Fruit fly (Drosophila melanogaster) whole organism, embryonic: ENCODE measurements around the gene rogdi.
A peak's percentile ranks its signal among the peaks of the same experiment; 100 is the strongest.

Source experiments
- B-H1 ChIP-seq: fragments of 200-800 bp; sonication (Bioruptor generic); IDR thresholded peaks from 3 replicates; pipeline ENCODE4 v1.3.6; 2022; ENCODE audit warnings: missing biosample characterization, missing genetic modification characterization
- Bdp1 ChIP-seq: fragments of 200-800 bp; sonication (Bioruptor generic); optimal IDR thresholded peaks from 3 replicates; lab custom pipeline; 2016; ENCODE audit warnings: missing biosample characterization, missing genetic modification characterization
- C15 ChIP-seq: fragments of 200-800 bp; sonication (Bioruptor generic); IDR thresholded peaks from 3 replicates; pipeline ENCODE4 v1.3.6; 2022; ENCODE audit warnings: missing biosample characterization, missing genetic modification characterization
- CG11723 ChIP-seq: fragments of 200-800 bp; sonication (Bioruptor generic); optimal IDR thresholded peaks from 2 replicates; lab custom pipeline; 2017; ENCODE audit warnings: missing biosample characterization, mild to moderate bottlenecking, missing genetic modification characterization
- CG12299 ChIP-seq: fragments of 200-800 bp; sonication (Bioruptor generic); optimal IDR thresholded peaks from 2 replicates; lab custom pipeline; 2018; ENCODE audit warnings: missing biosample characterization, mild to moderate bottlenecking, missing genetic modification characterization
- CG14667 ChIP-seq: fragments of 200-800 bp; sonication (Bioruptor generic); IDR thresholded peaks from 2 replicates; pipeline ENCODE4 v1.3.6; 2022; ENCODE audit warnings: missing biosample characterization, missing genetic modification characterization
- CG14965 ChIP-seq: fragments of 200-800 bp; sonication (Bioruptor generic); optimal IDR thresholded peaks from 2 replicates; lab custom pipeline; 2016; ENCODE audit warnings: missing biosample characterization, missing genetic modification characterization, borderline replicate concordance
- CG15073 ChIP-seq: fragments of 200-800 bp; sonication (Bioruptor generic); optimal IDR thresholded peaks from 2 replicates; lab custom pipeline; 2016; ENCODE audit warnings: missing biosample characterization, missing genetic modification characterization
- CG15479 ChIP-seq: fragments of 200-800 bp; sonication (Bioruptor generic); optimal IDR thresholded peaks from 3 replicates; lab custom pipeline; 2019; ENCODE audit warnings: missing biosample characterization, mild to moderate bottlenecking, missing genetic modification characterization, moderate library complexity
- CG1603 ChIP-seq: fragments of 200-800 bp; sonication (Bioruptor generic); optimal IDR thresholded peaks from 2 replicates; lab custom pipeline; 2019; ENCODE audit warnings: missing biosample characterization, mild to moderate bottlenecking, missing genetic modification characterization, moderate library complexity
- CG17186 ChIP-seq: fragments of 200-800 bp; sonication (Bioruptor generic); optimal IDR thresholded peaks from 3 replicates; lab custom pipeline; 2017; ENCODE audit warnings: missing biosample characterization, missing genetic modification reagents, missing genetic modification characterization
- CG18011 ChIP-seq: fragments of 200-800 bp; sonication (Bioruptor generic); optimal IDR thresholded peaks from 2 replicates; lab custom pipeline; 2017; ENCODE audit warnings: missing biosample characterization, missing genetic modification characterization, mild to moderate bottlenecking, moderate library complexity, missing genotype
- CG2120 ChIP-seq: fragments of 200-800 bp; sonication (Bioruptor generic); optimal IDR thresholded peaks from 3 replicates; lab custom pipeline; 2016; ENCODE audit warnings: missing biosample characterization, missing genetic modification characterization
- CG31388 ChIP-seq: fragments of 200-800 bp; sonication (Bioruptor generic); optimal IDR thresholded peaks from 2 replicates; lab custom pipeline; 2016; ENCODE audit warnings: missing biosample characterization, missing genetic modification characterization
- CG33213 ChIP-seq: fragments of 200-800 bp; sonication (Bioruptor generic); optimal IDR thresholded peaks from 3 replicates; lab custom pipeline; 2016; ENCODE audit warnings: missing biosample characterization, missing genetic modification characterization
- CG3407 ChIP-seq: fragments of 200-800 bp; sonication (Bioruptor generic); optimal IDR thresholded peaks from 2 replicates; lab custom pipeline; 2018; ENCODE audit warnings: missing biosample characterization, mild to moderate bottlenecking, missing genetic modification characterization
- CG3726 ChIP-seq: fragments of 200-800 bp; sonication (Bioruptor generic); IDR thresholded peaks from 3 replicates; pipeline ENCODE4, ENCODE4 v1.3.6; 2022; ENCODE audit warnings: missing biosample characterization, missing genetic modification characterization
- CG4820 ChIP-seq: fragments of 200-800 bp; sonication (Bioruptor generic); optimal IDR thresholded peaks from 3 replicates; lab custom pipeline; 2016; ENCODE audit warnings: missing biosample characterization, missing genetic modification characterization
- CG6765 ChIP-seq: fragments of 200-800 bp; sonication (Bioruptor generic); optimal IDR thresholded peaks from 3 replicates; lab custom pipeline; 2017; ENCODE audit warnings: missing biosample characterization, mild to moderate bottlenecking, missing genetic modification characterization
- CG7839 ChIP-seq: fragments of 200-800 bp; sonication (Bioruptor generic); optimal IDR thresholded peaks from 3 replicates; lab custom pipeline; 2018; ENCODE audit warnings: missing biosample characterization, mild to moderate bottlenecking, missing genetic modification characterization, moderate library complexity
- CG9437 ChIP-seq: fragments of 200-800 bp; sonication (Bioruptor generic); optimal IDR thresholded peaks from 2 replicates; lab custom pipeline; 2018; ENCODE audit warnings: missing biosample characterization, mild to moderate bottlenecking, missing genetic modification characterization
- CG9932 ChIP-seq: fragments of 200-800 bp; sonication (Bioruptor generic); IDR thresholded peaks from 2 replicates; pipeline ENCODE4 v1.3.6; 2022; ENCODE audit warnings: missing biosample characterization, missing genetic modification characterization
- D19A ChIP-seq: fragments of 200-800 bp; optimal IDR thresholded peaks from 3 replicates; lab custom pipeline; 2019; ENCODE audit warnings: missing biosample characterization, mild to moderate bottlenecking, missing genetic modification characterization, moderate library complexity
- ERR ChIP-seq: fragments of 200-800 bp; sonication (Bioruptor generic); optimal IDR thresholded peaks from 2 replicates; lab custom pipeline; 2016; ENCODE audit warnings: missing biosample characterization, missing genetic modification characterization
- GATAe ChIP-seq: fragments of 200-800 bp; sonication (Bioruptor generic); conservative IDR thresholded peaks from 2 replicates; pipeline ENCODE4 v1.3.6; 2022; ENCODE audit warnings: missing biosample characterization, missing genetic modification characterization
- HLH54F ChIP-seq: fragments of 200-800 bp; sonication (Bioruptor generic); optimal IDR thresholded peaks from 3 replicates; lab custom pipeline; 2016; ENCODE audit warnings: missing biosample characterization, missing genetic modification characterization
- HLHmδ ChIP-seq: fragments of 200-800 bp; sonication (Bioruptor generic); optimal IDR thresholded peaks from 2 replicates; lab custom pipeline; 2018; ENCODE audit warnings: missing biosample characterization, mild to moderate bottlenecking, missing genetic modification characterization, moderate library complexity
- Hr39 ChIP-seq: fragments of >200 bp; optimal IDR thresholded peaks from 2 replicates; lab custom pipeline; 2017
- Med ChIP-seq: fragments of 200-800 bp; sonication (Bioruptor generic); peaks from one replicate; lab custom pipeline; 2016; ENCODE audit warnings: missing biosample characterization, missing genetic modification characterization, mild to moderate bottlenecking, inconsistent platforms, moderate library complexity
- Nf-YB ChIP-seq: fragments of 200-800 bp; sonication (Bioruptor generic); optimal IDR thresholded peaks from 3 replicates; lab custom pipeline; 2019; ENCODE audit warnings: missing biosample characterization, mild to moderate bottlenecking, missing genetic modification characterization, moderate library complexity
- Rfx ChIP-seq: fragments of 200-800 bp; sonication (Bioruptor generic); IDR thresholded peaks from 2 replicates; pipeline ENCODE4 v1.3.6; 2022; ENCODE audit warnings: missing biosample characterization, missing genetic modification characterization
- Sox100B ChIP-seq: fragments of 200-800 bp; sonication (Bioruptor generic); optimal IDR thresholded peaks from 3 replicates; lab custom pipeline; 2018; ENCODE audit warnings: missing biosample characterization, mild to moderate bottlenecking, missing genetic modification characterization
- abd-A ChIP-seq: fragments of 200-800 bp; sonication (Bioruptor generic); optimal IDR thresholded peaks from 3 replicates; lab custom pipeline; 2019; ENCODE audit warnings: missing biosample characterization, mild to moderate bottlenecking, missing genetic modification characterization, moderate library complexity
- chif ChIP-seq, 2 experiments: fragments of 200-800 bp; sonication (Bioruptor generic); optimal IDR thresholded peaks; 3 replicates each; lab custom pipeline; 2016; ENCODE audit warnings: missing biosample characterization in 2 of 2, missing genetic modification characterization in 2 of 2
- chm ChIP-seq: fragments of 200-800 bp; sonication (Bioruptor generic); IDR thresholded peaks from 2 replicates; pipeline ENCODE4 v1.3.6; 2022; ENCODE audit warnings: missing biosample characterization, missing genetic modification characterization
- corto ChIP-seq: fragments of 200-800 bp; sonication (Bioruptor generic); optimal IDR thresholded peaks from 2 replicates; lab custom pipeline; 2016; ENCODE audit warnings: missing biosample characterization, mild to moderate bottlenecking, missing genetic modification characterization, moderate library complexity
- emc ChIP-seq: fragments of 200-800 bp; sonication (Bioruptor generic); optimal IDR thresholded peaks from 2 replicates; lab custom pipeline; 2016; ENCODE audit warnings: missing biosample characterization, missing genetic modification characterization
- ems ChIP-seq: fragments of 200-800 bp; sonication (Bioruptor generic); optimal IDR thresholded peaks from 3 replicates; lab custom pipeline; 2016; ENCODE audit warnings: missing biosample characterization, missing genetic modification characterization
- ewg ChIP-seq: fragments of 200-800 bp; sonication (Bioruptor generic); optimal IDR thresholded peaks from 3 replicates; lab custom pipeline; 2017; ENCODE audit warnings: mild to moderate bottlenecking, missing biosample characterization, missing genetic modification reagents, missing genetic modification characterization
- fd64A ChIP-seq: fragments of 200-800 bp; sonication (Bioruptor generic); optimal IDR thresholded peaks from 3 replicates; lab custom pipeline; 2018; ENCODE audit warnings: missing biosample characterization, mild to moderate bottlenecking, missing genetic modification characterization
- h ChIP-seq: fragments of >200 bp; optimal IDR thresholded peaks from 2 replicates; lab custom pipeline; 2017
- hth ChIP-seq: fragments of >200 bp; optimal IDR thresholded peaks from 2 replicates; lab custom pipeline; 2017; ENCODE audit warnings: inconsistent platforms
- ken ChIP-seq: fragments of 200-800 bp; sonication (Bioruptor generic); IDR thresholded peaks from 3 replicates; pipeline ENCODE4 v1.3.6; 2022; ENCODE audit warnings: missing biosample characterization, missing genetic modification characterization
- nerfin-1 ChIP-seq: fragments of 200-800 bp; sonication (Bioruptor generic); optimal IDR thresholded peaks from 3 replicates; lab custom pipeline; 2019; ENCODE audit warnings: missing biosample characterization, mild to moderate bottlenecking, missing genetic modification characterization, moderate library complexity
- pum ChIP-seq: fragments of 200-800 bp; sonication (Bioruptor generic); optimal IDR thresholded peaks from 2 replicates; lab custom pipeline; 2016; ENCODE audit warnings: missing biosample characterization, missing genetic modification characterization
- row ChIP-seq: fragments of 200-800 bp; sonication (Bioruptor generic); IDR thresholded peaks from 3 replicates; pipeline ENCODE4 v1.3.6; 2022; ENCODE audit warnings: missing biosample characterization, missing genetic modification characterization
- sqz ChIP-seq: fragments of 200-800 bp; sonication (Bioruptor generic); optimal IDR thresholded peaks from 3 replicates; lab custom pipeline; 2018; ENCODE audit warnings: missing biosample characterization, mild to moderate bottlenecking, missing genetic modification characterization
- sr ChIP-seq: fragments of 200-800 bp; sonication (Bioruptor generic); IDR thresholded peaks from 3 replicates; pipeline ENCODE4 v1.3.6; 2022; ENCODE audit warnings: missing biosample characterization, missing genetic modification characterization
- ssp ChIP-seq: fragments of 200-800 bp; sonication (Bioruptor generic); IDR thresholded peaks from 2 replicates; pipeline ENCODE4 v1.3.6; 2022; ENCODE audit warnings: missing biosample characterization, missing genetic modification characterization
- tin ChIP-seq: fragments of 200-800 bp; sonication (Bioruptor generic); optimal IDR thresholded peaks from 3 replicates; lab custom pipeline; 2016; ENCODE audit warnings: missing biosample characterization, missing genetic modification characterization
- twi ChIP-seq: fragments of 200-800 bp; optimal IDR thresholded peaks from 2 replicates; lab custom pipeline; 2019; ENCODE audit warnings: missing biosample characterization, mild to moderate bottlenecking, missing genetic modification characterization, moderate library complexity

The rogdi gene

DNA sequence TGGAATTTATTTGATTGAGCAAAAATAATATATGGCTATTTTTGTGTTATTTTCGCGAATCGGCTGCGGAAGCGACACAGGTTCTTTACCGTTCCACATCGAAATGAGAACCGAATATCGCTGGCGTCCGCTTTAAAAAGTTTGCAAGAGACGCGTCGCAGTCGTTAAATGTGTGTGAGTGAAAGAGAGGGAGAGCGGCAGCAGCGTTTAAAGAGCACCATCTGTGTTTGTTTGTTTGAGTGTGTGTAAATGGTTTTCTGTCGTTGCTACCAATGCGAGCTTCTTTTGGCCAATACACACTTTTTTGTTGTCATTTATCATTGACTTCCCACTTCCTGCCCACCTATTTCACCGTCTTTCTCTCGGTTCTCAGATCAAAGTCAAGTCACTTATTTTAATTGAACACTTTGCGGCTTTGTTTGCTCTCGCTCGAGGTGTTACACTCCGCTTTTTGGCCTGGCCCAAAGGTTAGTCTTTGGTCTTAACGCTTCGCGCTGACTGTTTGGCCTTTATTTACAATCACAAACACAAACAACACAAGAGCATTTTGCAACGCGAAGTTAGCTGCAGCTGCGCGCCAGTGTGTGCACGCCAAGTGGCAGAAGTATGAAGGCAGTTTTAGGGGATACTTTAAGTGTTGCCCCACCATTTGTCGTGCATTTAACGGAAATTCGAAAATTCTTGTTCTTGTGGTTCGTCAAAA is 37.1 kb upstream of the rogdi start, which contains the start of gene CG3764 (continued):
- TF ChIP-seq CG15479 (GFP tag; lab: Kevin White, UChicago), result no peak
- peak; percentile 34 for TF ChIP-seq CG14965 (GFP tag; lab: Kevin White, UChicago)
- no peak for TF ChIP-seq abd-A (tag; lab: Kevin White, UChicago)
- peak; percentile 27 for TF ChIP-seq CG31388 (GFP tag; lab: Kevin White, UChicago)
- TF ChIP-seq CG6765, result peak; percentile 89
- TF ChIP-seq Hr39 (lab: Kevin White, UChicago), result no peak
- no peak for TF ChIP-seq CG14667
- peak; percentile 58 for TF ChIP-seq CG7839 (tag; lab: Kevin White, UChicago)
- peak; percentile 42 for TF ChIP-seq CG2120 (GFP tag; lab: Kevin White, UChicago)
- peak; percentile 89 for TF ChIP-seq CG3407
- peak; percentile 46 for TF ChIP-seq pum
- no peak for TF ChIP-seq h (lab: Kevin White, UChicago)
- peak; percentile 71 for TF ChIP-seq emc
- TF ChIP-seq Nf-YB (GFP tag; lab: Kevin White, UChicago), result peak; percentile 65
- TF ChIP-seq CG18011 (GFP tag; lab: Kevin White, UChicago), result peak; percentile 46
- TF ChIP-seq tin (GFP tag; lab: Kevin White, UChicago), result peak; percentile 51
- TF ChIP-seq sqz, result peak; percentile 87
- TF ChIP-seq D19A (tag; lab: Kevin White, UChicago), result peak; percentile 47
- peak; percentile 98 for TF ChIP-seq Med (GFP tag; lab: Kevin White, UChicago)
- TF ChIP-seq CG12299 (tag; lab: Kevin White, UChicago), result peak; percentile 87
- peak; percentile 38 for TF ChIP-seq CG4820
- peak; percentile 49 for TF ChIP-seq twi
- peak; percentile 82; the same call in 2 of the 3 replicates for TF ChIP-seq ken
- TF ChIP-seq chif (GFP tag; optimal IDR thresholded peaks at IDR 0.05; lab: Kevin White, UChicago), result peak; percentile 42 to 59
- peak; percentile 44 for TF ChIP-seq HLH54F
- TF ChIP-seq nerfin-1 (tag; lab: Kevin White, UChicago), result peak; percentile 80
- TF ChIP-seq Rfx, result peak; percentile 72
- peak; percentile 88 for TF ChIP-seq chm (GFP tag; lab: Robert Waterston, UW)
- peak; percentile 78 for TF ChIP-seq CG11723
- peak; percentile 74 for TF ChIP-seq ERR (GFP tag; lab: Kevin White, UChicago)
- peak; percentile 94 for TF ChIP-seq HLHmδ
- TF ChIP-seq ssp, result no peak
- peak; percentile 65 for TF ChIP-seq Bdp1 (GFP tag; lab: Kevin White, UChicago)
- TF ChIP-seq CG33213 (GFP tag; lab: Kevin White, UChicago), result peak; percentile 92
- TF ChIP-seq Sox100B (GFP tag; lab: Kevin White, UChicago), result no peak
- TF ChIP-seq row (GFP tag; lab: Robert Waterston, UW), result no peak; the same call in 2 of the 3 replicates
- TF ChIP-seq CG3726 (GFP tag; lab: Robert Waterston, UW), result peak; percentile 48; the same call in 1 of the 3 replicates
- peak; percentile 24; the same call in 1 of the 3 replicates for TF ChIP-seq B-H1
- TF ChIP-seq ems, result peak; percentile 27
- 0 out of 3 replicates have a peak, but pooled peaks have one; percentile 39 for TF ChIP-seq C15
- TF ChIP-seq corto, result no peak
- TF ChIP-seq CG9437, result no peak
- TF ChIP-seq CG17186 (GFP tag; lab: Kevin White, UChicago), result peak; percentile 91
- TF ChIP-seq hth, result no peak
- no peak for TF ChIP-seq GATAe (GFP tag; lab: Robert Waterston, UW)
- TF ChIP-seq sr, result peak; percentile 65; the same call in 1 of the 3 replicates
- peak; percentile 92 for TF ChIP-seq CG1603 (tag; lab: Kevin White, UChicago)
- TF ChIP-seq CG9932 (GFP tag; lab: Robert Waterston, UW), result peak; percentile 33; the same call in 1 of the 2 replicates
- TF ChIP-seq ewg, result peak; percentile 100
- no peak for TF ChIP-seq CG15073
- peak; percentile 91 for TF ChIP-seq fd64A (GFP tag; lab: Kevin White, UChicago)
